Fruit fly (Drosophila melanogaster) whole organism, embryonic: Measurements from ENCODE around the gene CG8814.
A peak's percentile ranks its signal among the peaks of the same experiment; 100 is the strongest.

Experiments
- CG10147 ChIP-seq: fragments of 200-800 bp; sonication (Bioruptor generic); optimal IDR thresholded peaks from 2 replicates; lab custom pipeline; 2019; ENCODE audit warnings: missing biosample characterization, mild to moderate bottlenecking, missing genetic modification characterization, moderate library complexity
- CG12299 ChIP-seq: fragments of 200-800 bp; sonication (Bioruptor generic); optimal IDR thresholded peaks from 2 replicates; lab custom pipeline; 2018; ENCODE audit warnings: missing biosample characterization, mild to moderate bottlenecking, missing genetic modification characterization
- CG14014 ChIP-seq: fragments of 200-800 bp; sonication (Bioruptor generic); IDR thresholded peaks from 2 replicates; pipeline ENCODE4 v1.3.6; 2022; ENCODE audit warnings: missing biosample characterization, missing genetic modification characterization
- CG14667 ChIP-seq: fragments of 200-800 bp; sonication (Bioruptor generic); IDR thresholded peaks from 2 replicates; pipeline ENCODE4 v1.3.6; 2022; ENCODE audit warnings: missing biosample characterization, missing genetic modification characterization
- CG17361 ChIP-seq: fragments of 200-800 bp; sonication (Bioruptor generic); IDR thresholded peaks from 3 replicates; pipeline ENCODE4 v1.3.6; 2022; ENCODE audit warnings: missing biosample characterization, missing genetic modification characterization
- CG17385 ChIP-seq: fragments of 200-800 bp; sonication (Bioruptor generic); optimal IDR thresholded peaks from 3 replicates; lab custom pipeline; 2018; ENCODE audit warnings: missing biosample characterization, mild to moderate bottlenecking, missing genetic modification characterization
- CG18619 ChIP-seq: fragments of 200-800 bp; sonication (Bioruptor generic); optimal IDR thresholded peaks from 3 replicates; lab custom pipeline; 2017; ENCODE audit warnings: missing biosample characterization, mild to moderate bottlenecking, missing genetic modification characterization
- CG31388 ChIP-seq: fragments of 200-800 bp; sonication (Bioruptor generic); optimal IDR thresholded peaks from 2 replicates; lab custom pipeline; 2016; ENCODE audit warnings: missing biosample characterization, missing genetic modification characterization
- CG33213 ChIP-seq: fragments of 200-800 bp; sonication (Bioruptor generic); optimal IDR thresholded peaks from 3 replicates; lab custom pipeline; 2016; ENCODE audit warnings: missing biosample characterization, missing genetic modification characterization
- CG4282 ChIP-seq: fragments of 200-800 bp; sonication (Bioruptor generic); optimal IDR thresholded peaks from 2 replicates; lab custom pipeline; 2016; ENCODE audit warnings: missing biosample characterization, missing genetic modification characterization
- CG6689 ChIP-seq: fragments of 200-800 bp; sonication (Bioruptor generic); IDR thresholded peaks from 2 replicates; pipeline ENCODE4 v1.3.6; 2022; ENCODE audit warnings: missing biosample characterization, missing genetic modification characterization
- CG6765 ChIP-seq: fragments of 200-800 bp; sonication (Bioruptor generic); optimal IDR thresholded peaks from 3 replicates; lab custom pipeline; 2017; ENCODE audit warnings: missing biosample characterization, mild to moderate bottlenecking, missing genetic modification characterization
- CG7271 ChIP-seq: fragments of 200-800 bp; sonication (Bioruptor generic); optimal IDR thresholded peaks from 2 replicates; lab custom pipeline; 2018; ENCODE audit warnings: missing biosample characterization, mild to moderate bottlenecking, missing genetic modification characterization, moderate library complexity
- CG7928 ChIP-seq: fragments of 200-800 bp; sonication (Bioruptor generic); optimal IDR thresholded peaks from 2 replicates; lab custom pipeline; 2017; ENCODE audit warnings: missing biosample characterization, mild to moderate bottlenecking, missing genetic modification characterization
- D ChIP-seq, 2 experiments: fragments of 200-800 bp in 1 of 2; fragments of >200 bp in 1 of 2; sonication (Bioruptor generic) in 1 of 2; optimal IDR thresholded peaks; 2 replicates in 1 of 2; 3 replicates in 1 of 2; lab custom pipeline; 2017; ENCODE audit warnings: mild to moderate bottlenecking in 1 of 2, missing biosample characterization in 1 of 2, missing genetic modification characterization in 1 of 2, missing genetic modification reagents in 1 of 2
- ERR ChIP-seq: fragments of 200-800 bp; sonication (Bioruptor generic); optimal IDR thresholded peaks from 2 replicates; lab custom pipeline; 2016; ENCODE audit warnings: missing biosample characterization, missing genetic modification characterization
- GATAe ChIP-seq: fragments of 200-800 bp; sonication (Bioruptor generic); conservative IDR thresholded peaks from 2 replicates; pipeline ENCODE4 v1.3.6; 2022; ENCODE audit warnings: missing biosample characterization, missing genetic modification characterization
- Hr51 ChIP-seq, 2 experiments: fragments of 200-800 bp; sonication (Bioruptor generic); optimal IDR thresholded peaks; 2 replicates in 1 of 2; 3 replicates in 1 of 2; lab custom pipeline; 2016 to 2018; ENCODE audit warnings: missing biosample characterization in 2 of 2, missing genetic modification characterization in 2 of 2, mild to moderate bottlenecking in 1 of 2, moderate library complexity in 1 of 2
- Hr78 ChIP-seq, 2 experiments: fragments of 200-800 bp in 1 of 2; fragments of >200 bp in 1 of 2; sonication (Bioruptor generic) in 1 of 2; optimal IDR thresholded peaks; 2 replicates each; lab custom pipeline; 2017 to 2019; ENCODE audit warnings: missing biosample characterization in 2 of 2, missing genetic modification characterization in 2 of 2, mild to moderate bottlenecking in 1 of 2, moderate library complexity in 1 of 2
- Hsf ChIP-seq: fragments of 200-800 bp; sonication (Bioruptor generic); optimal IDR thresholded peaks from 3 replicates; lab custom pipeline; 2016; ENCODE audit warnings: missing biosample characterization, missing genetic modification characterization
- Kr ChIP-seq: fragments of 200-800 bp; sonication (Bioruptor generic); optimal IDR thresholded peaks from 2 replicates; lab custom pipeline; 2017; ENCODE audit warnings: missing biosample characterization, mild to moderate bottlenecking, missing genetic modification characterization
- Mes4 ChIP-seq: fragments of 200-800 bp; sonication (Bioruptor generic); optimal IDR thresholded peaks from 2 replicates; lab custom pipeline; 2016; ENCODE audit warnings: missing biosample characterization, missing genetic modification characterization
- NFAT ChIP-seq: fragments of 200-800 bp; sonication (Bioruptor generic); IDR thresholded peaks from 2 replicates; pipeline ENCODE4 v1.3.6; 2022; ENCODE audit warnings: missing biosample characterization, missing genetic modification characterization
- aop ChIP-seq: fragments of 200-800 bp; sonication (Bioruptor generic); IDR thresholded peaks from 2 replicates; pipeline ENCODE4 v1.3.6; 2022; ENCODE audit warnings: missing biosample characterization, missing genetic modification characterization
- az2 ChIP-seq: fragments of 200-800 bp; sonication (Bioruptor generic); optimal IDR thresholded peaks from 3 replicates; lab custom pipeline; 2016; ENCODE audit warnings: missing biosample characterization, missing genetic modification characterization
- cato ChIP-seq: fragments of 200-800 bp; sonication (Bioruptor generic); optimal IDR thresholded peaks from 2 replicates; lab custom pipeline; 2016; ENCODE audit warnings: missing biosample characterization, missing genetic modification characterization, borderline replicate concordance
- chn ChIP-seq: fragments of 200-800 bp; sonication (Bioruptor generic); optimal IDR thresholded peaks from 2 replicates; lab custom pipeline; 2016; ENCODE audit warnings: missing biosample characterization, missing genetic modification characterization
- dimm ChIP-seq: fragments of 200-800 bp; sonication (Bioruptor generic); IDR thresholded peaks from 2 replicates; pipeline ENCODE4 v1.3.6; 2022; ENCODE audit warnings: missing biosample characterization, missing genetic modification characterization
- ems ChIP-seq: fragments of 200-800 bp; sonication (Bioruptor generic); optimal IDR thresholded peaks from 3 replicates; lab custom pipeline; 2016; ENCODE audit warnings: missing biosample characterization, missing genetic modification characterization
- eve ChIP-seq, 2 experiments: fragments of >200 bp; optimal IDR thresholded peaks; 2 replicates each; lab custom pipeline; 2017; ENCODE audit warnings: missing biosample characterization in 2 of 2, missing genetic modification characterization in 2 of 2
- fd96Cb ChIP-seq: fragments of 200-800 bp; sonication (Bioruptor generic); optimal IDR thresholded peaks from 2 replicates; lab custom pipeline; 2018; ENCODE audit warnings: missing biosample characterization, mild to moderate bottlenecking, missing genetic modification characterization, moderate library complexity
- gro ChIP-seq: fragments of 200-800 bp; sonication (Bioruptor generic); optimal IDR thresholded peaks from 2 replicates; lab custom pipeline; 2016; ENCODE audit warnings: missing biosample characterization, missing genetic modification characterization
- jing ChIP-seq: fragments of 200-800 bp; sonication (Bioruptor generic); optimal IDR thresholded peaks from 2 replicates; lab custom pipeline; 2018; ENCODE audit warnings: missing biosample characterization, mild to moderate bottlenecking, missing genetic modification characterization
- lilli ChIP-seq: fragments of 200-800 bp; sonication (Bioruptor generic); optimal IDR thresholded peaks from 3 replicates; lab custom pipeline; 2016; ENCODE audit warnings: missing biosample characterization, missing genetic modification characterization
- lmd ChIP-seq: fragments of 200-800 bp; sonication (Bioruptor generic); IDR thresholded peaks from 2 replicates; pipeline ENCODE4 v1.3.6; 2022; ENCODE audit warnings: missing biosample characterization, missing genetic modification characterization
- lola ChIP-seq, 3 experiments: fragments of >200 bp in 2 of 3; fragments of 200-800 bp in 1 of 3; sonication (Bioruptor generic) in 1 of 3; optimal IDR thresholded peaks; 2 replicates each; lab custom pipeline; 2017 to 2019; ENCODE audit warnings: missing biosample characterization in 3 of 3, missing genetic modification characterization in 3 of 3, mild to moderate bottlenecking in 1 of 3, moderate library complexity in 1 of 3
- mam ChIP-seq: fragments of 200-800 bp; sonication (Bioruptor generic); optimal IDR thresholded peaks from 3 replicates; lab custom pipeline; 2016; ENCODE audit warnings: missing biosample characterization, missing genetic modification characterization
- mirr ChIP-seq: fragments of 200-800 bp; sonication (Bioruptor generic); optimal IDR thresholded peaks from 3 replicates; lab custom pipeline; 2018; ENCODE audit warnings: missing biosample characterization, mild to moderate bottlenecking, missing genetic modification characterization
- p53 ChIP-seq: fragments of 200-800 bp; sonication (Bioruptor generic); optimal IDR thresholded peaks from 2 replicates; lab custom pipeline; 2016; ENCODE audit warnings: missing biosample characterization, missing genetic modification characterization
- pnt ChIP-seq: fragments of 200-800 bp; sonication (Bioruptor generic); optimal IDR thresholded peaks from 3 replicates; lab custom pipeline; 2016; ENCODE audit warnings: missing biosample characterization, missing genetic modification characterization
- seq ChIP-seq: fragments of 200-800 bp; sonication (Bioruptor generic); IDR thresholded peaks from 2 replicates; pipeline ENCODE4 v1.3.6; 2022; ENCODE audit warnings: missing biosample characterization, missing genetic modification characterization
- sima ChIP-seq: fragments of 200-800 bp; sonication (Bioruptor generic); optimal IDR thresholded peaks from 2 replicates; lab custom pipeline; 2016; ENCODE audit warnings: missing biosample characterization, missing genetic modification characterization
- slou ChIP-seq: fragments of 200-800 bp; sonication (Bioruptor generic); optimal IDR thresholded peaks from 3 replicates; lab custom pipeline; 2016; ENCODE audit warnings: missing biosample characterization, missing genetic modification characterization
- sqz ChIP-seq: fragments of 200-800 bp; sonication (Bioruptor generic); optimal IDR thresholded peaks from 3 replicates; lab custom pipeline; 2018; ENCODE audit warnings: missing biosample characterization, mild to moderate bottlenecking, missing genetic modification characterization
- ssp ChIP-seq: fragments of 200-800 bp; sonication (Bioruptor generic); IDR thresholded peaks from 2 replicates; pipeline ENCODE4 v1.3.6; 2022; ENCODE audit warnings: missing biosample characterization, missing genetic modification characterization
- tio ChIP-seq: fragments of 200-800 bp; sonication (Bioruptor generic); optimal IDR thresholded peaks from 2 replicates; lab custom pipeline; 2017; ENCODE audit warnings: missing biosample characterization, missing genetic modification characterization, inconsistent platforms
- trem ChIP-seq: fragments of 200-800 bp; optimal IDR thresholded peaks from 3 replicates; lab custom pipeline; 2019; ENCODE audit warnings: missing biosample characterization, mild to moderate bottlenecking, missing genetic modification characterization, moderate library complexity
- vvl ChIP-seq: fragments of 200-800 bp; sonication (Bioruptor generic); IDR thresholded peaks from 2 replicates; pipeline ENCODE4 v1.3.6; 2022; ENCODE audit warnings: missing biosample characterization, missing genetic modification characterization
- wor ChIP-seq: fragments of 200-800 bp; sonication (Bioruptor generic); IDR thresholded peaks from 2 replicates; pipeline ENCODE4 v1.3.6; 2022; ENCODE audit warnings: missing biosample characterization, missing genetic modification characterization
- zen ChIP-seq: fragments of 200-800 bp; sonication (Bioruptor generic); optimal IDR thresholded peaks from 3 replicates; lab custom pipeline; 2018; ENCODE audit warnings: missing biosample characterization, mild to moderate bottlenecking, missing genetic modification characterization, moderate library complexity
- zfh2 ChIP-seq: fragments of 200-800 bp; sonication (Bioruptor generic); optimal IDR thresholded peaks from 2 replicates; lab custom pipeline; 2016; ENCODE audit warnings: missing biosample characterization, missing genetic modification characterization

Gene CG8814

dm6 chr2L:2878188-2878587 lies 3.5 kb downstream of the CG8814 start, which contains the start of the genes Prx6a and Sbat (continued):
- TF ChIP-seq CG12299 (tag; lab: Kevin White, UChicago) (peak; percentile 62), dimm (GFP tag; lab: Robert Waterston, UW) (no peak), Hr78 (GFP tag; optimal IDR thresholded peaks at IDR 0.05; lab: Kevin White, UChicago) (no peak), vvl (peak; percentile 85), zen (tag; lab: Kevin White, UChicago) (peak; percentile 72), GATAe (no peak; the same call in 1 of the 2 replicates), CG6689 (GFP tag; lab: Robert Waterston, UW) (peak; percentile 69; the same call in 1 of the 2 replicates), lilli (peak; percentile 98), seq (no peak), Kr (no peak), ssp (GFP tag; lab: Robert Waterston, UW) (peak; percentile 58), pnt (peak; percentile 66), mirr (peak; percentile 55), CG10147 (GFP tag; lab: Kevin White, UChicago) (peak; percentile 87), CG4282 (GFP tag; lab: Kevin White, UChicago) (peak; percentile 36), az2 (peak; percentile 57), sqz (GFP tag; lab: Kevin White, UChicago) (peak; percentile 29), Mes4 (GFP tag; lab: Kevin White, UChicago) (peak; percentile 42), trem (tag; lab: Kevin White, UChicago) (peak; percentile 79), fd96Cb (tag; lab: Kevin White, UChicago) (peak; percentile 60), D (optimal IDR thresholded peaks at IDR 0.05; lab: Kevin White, UChicago) (no peak), D (GFP tag; optimal IDR thresholded peaks at IDR 0.05; lab: Kevin White, UChicago) (peak; percentile 40), lola (GFP tag; optimal IDR thresholded peaks at IDR 0.05; lab: Kevin White, UChicago) (peak in 1 of 3 experiments; percentile 70), Hsf (GFP tag; lab: Kevin White, UChicago) (peak; percentile 75), sima (GFP tag; lab: Kevin White, UChicago) (peak; percentile 21), wor (GFP tag; lab: Robert Waterston, UW) (peak; percentile 29; the same call in 1 of the 2 replicates), CG33213 (GFP tag; lab: Kevin White, UChicago) (peak; percentile 69), ems (GFP tag; lab: Kevin White, UChicago) (no peak), CG18619 (GFP tag; lab: Kevin White, UChicago) (peak; percentile 44), CG14667 (GFP tag; lab: Robert Waterston, UW) (no peak), NFAT (GFP tag; lab: Robert Waterston, UW) (peak; percentile 59; the same call in 1 of the 2 replicates), slou (GFP tag; lab: Kevin White, UChicago) (no peak), zfh2 (peak; percentile 85), CG17361 (GFP tag; lab: Robert Waterston, UW) (peak; percentile 64), ERR (GFP tag; lab: Kevin White, UChicago) (no peak), CG14014 (GFP tag; lab: Robert Waterston, UW) (peak; percentile 69), jing (peak; percentile 49), tio (GFP tag; lab: Kevin White, UChicago) (no peak), cato (GFP tag; lab: Kevin White, UChicago) (no peak), CG7271 (tag; lab: Kevin White, UChicago) (no peak), CG31388 (GFP tag; lab: Kevin White, UChicago) (no peak), eve (GFP tag; optimal IDR thresholded peaks at IDR 0.05; lab: Kevin White, UChicago) (no peak), aop (GFP tag; lab: Robert Waterston, UW) (no peak), p53 (GFP tag; lab: Kevin White, UChicago) (peak; percentile 52), lmd (GFP tag; lab: Robert Waterston, UW) (peak; percentile 81), mam (GFP tag; lab: Kevin White, UChicago) (peak; percentile 83), Hr51 (GFP tag; optimal IDR thresholded peaks at IDR 0.05; lab: Kevin White, UChicago) (peak; percentile 55 to 73), CG17385 (GFP tag; lab: Kevin White, UChicago) (peak; percentile 53), gro (peak; percentile 81), CG6765 (GFP tag; lab: Kevin White, UChicago) (peak; percentile 9), chn (peak; percentile 62), CG7928 (GFP tag; lab: Kevin White, UChicago) (peak; percentile 99)
